Worm (Caenorhabditis elegans) whole organism, early embryonic: ENCODE data around the gene twk-44.

Source experiments
- B0310.2 ChIP-seq: sonication (generic microtip); optimal IDR thresholded peaks from 2 replicates; lab custom pipeline; 2016; ENCODE audit warnings: mild to moderate bottlenecking, missing genetic modification characterization, missing compliant biosample characterization
- F13C5.2 ChIP-seq: sonication (generic microtip); optimal IDR thresholded peaks from 2 replicates; lab custom pipeline; 2017; ENCODE audit warnings: mild to moderate bottlenecking, missing genetic modification characterization, inconsistent platforms, missing compliant biosample characterization
- aly-1 ChIP-seq: sonication (generic microtip); optimal IDR thresholded peaks from 2 replicates; lab custom pipeline; 2016; ENCODE audit warnings: missing genetic modification characterization, missing compliant biosample characterization
- ama-1 ChIP-seq: fragments of 150-350 bp; optimal IDR thresholded peaks from 2 replicates; lab custom pipeline; 2014
- ceh-13 ChIP-seq: fragments of 200-800 bp; sonication (Bioruptor generic); optimal IDR thresholded peaks from 2 replicates; lab custom pipeline; 2018; ENCODE audit warnings: mild to moderate bottlenecking, missing genetic modification characterization, missing compliant biosample characterization
- ceh-36 ChIP-seq: sonication (generic microtip); optimal IDR thresholded peaks from 2 replicates; lab custom pipeline; 2016; ENCODE audit warnings: missing genetic modification characterization, inconsistent platforms, missing compliant biosample characterization
- ets-7 ChIP-seq: sonication (generic microtip); optimal IDR thresholded peaks from 2 replicates; lab custom pipeline; 2016; ENCODE audit warnings: missing genotype, missing genetic modification characterization, missing compliant biosample characterization
- flt-1 ChIP-seq: fragments of 200-800 bp; sonication (Bioruptor generic); IDR thresholded peaks from 2 replicates; pipeline ENCODE4 v1.3.6; 2022; ENCODE audit warnings: missing genetic modification characterization, missing compliant biosample characterization
- hmbx-1 ChIP-seq: sonication (generic microtip); optimal IDR thresholded peaks from 2 replicates; lab custom pipeline; 2016; ENCODE audit warnings: mild to moderate bottlenecking, missing genetic modification characterization, missing compliant biosample characterization
- hmg-4 ChIP-seq: fragments of 200-800 bp; sonication (Bioruptor generic); optimal IDR thresholded peaks from 2 replicates; lab custom pipeline; 2018; ENCODE audit warnings: mild to moderate bottlenecking, missing genetic modification characterization, missing compliant biosample characterization
- hnd-1 ChIP-seq: sonication (generic microtip); optimal IDR thresholded peaks from 2 replicates; lab custom pipeline; 2016; ENCODE audit warnings: missing genetic modification characterization, missing compliant biosample characterization
- pes-1 ChIP-seq: fragments of 200-800 bp; sonication (Bioruptor generic); IDR thresholded peaks from 2 replicates; pipeline ENCODE4 v1.3.6; 2022; ENCODE audit warnings: missing genetic modification reagents, missing genetic modification characterization, missing compliant biosample characterization
- scrt-1 ChIP-seq: fragments of 200-800 bp; sonication (Bioruptor generic); IDR thresholded peaks from 2 replicates; pipeline ENCODE4 v1.3.6; 2022; ENCODE audit warnings: missing genetic modification characterization, missing compliant biosample characterization
- sea-1 ChIP-seq: fragments of 200-800 bp; sonication (Bioruptor generic); conservative IDR thresholded peaks from 2 replicates; pipeline ENCODE4 v1.3.6; 2022; ENCODE audit warnings: missing genetic modification characterization, missing compliant biosample characterization
- tbx-11 ChIP-seq: fragments of 200-800 bp; sonication (Bioruptor generic); IDR thresholded peaks from 2 replicates; pipeline ENCODE4 v1.3.6; 2022; ENCODE audit warnings: missing genetic modification characterization, missing compliant biosample characterization
- tbx-37 ChIP-seq: fragments of 200-800 bp; sonication (Bioruptor generic); conservative IDR thresholded peaks from 2 replicates; pipeline ENCODE4 v1.3.6; 2022; ENCODE audit warnings: missing genetic modification reagents, missing genetic modification characterization, missing compliant biosample characterization
- tra-4 ChIP-seq: sonication (generic microtip); optimal IDR thresholded peaks from 2 replicates; lab custom pipeline; 2017; ENCODE audit warnings: missing genetic modification characterization, missing compliant biosample characterization

The twk-44 gene

ce11 chrX:11606815-11607499, 20.0 kb downstream of the twk-44 start:
- TF ChIP-seq ama-1 (lab: Kevin White, UChicago): no peak

DNA sequence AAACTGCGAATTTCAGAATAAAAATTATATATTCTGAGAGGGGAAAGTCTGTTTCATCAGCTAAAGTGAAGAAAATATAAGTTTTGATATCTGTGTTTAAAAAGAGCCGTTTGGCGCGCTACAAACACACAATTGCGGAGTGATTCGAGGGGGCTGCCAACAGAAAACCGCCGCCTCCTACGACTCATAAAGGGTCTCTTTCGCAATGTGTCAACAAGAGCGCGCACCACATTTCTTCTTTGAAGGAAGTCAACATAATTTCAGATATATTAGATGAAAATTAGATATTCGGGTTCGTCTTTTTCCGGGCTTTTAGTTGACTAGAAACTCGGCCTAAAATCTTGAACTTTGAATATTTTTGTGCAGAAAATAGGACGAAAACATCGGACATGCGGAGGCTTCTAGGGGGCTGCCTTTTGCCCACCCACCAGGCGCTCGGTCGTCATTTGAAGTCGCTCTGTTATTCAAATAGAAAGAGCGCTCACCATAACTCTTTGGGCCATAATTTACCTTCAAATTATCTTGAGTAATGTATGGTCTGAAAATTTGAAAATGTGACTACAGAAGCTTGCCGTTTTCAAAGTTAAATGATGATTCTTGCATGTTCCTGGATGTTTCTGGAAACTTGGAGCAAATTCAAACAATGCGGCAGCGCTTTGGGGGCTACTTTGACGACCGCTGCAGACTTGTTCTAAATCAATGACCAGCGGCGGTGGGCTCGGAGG, 21.0 kb downstream of the twk-44 start:
- peak; percentile 54 for TF ChIP-seq ets-7 (tag; lab: Kevin White, UChicago)
- peak; percentile 64 for TF ChIP-seq flt-1
- TF ChIP-seq ceh-13 (GFP tag; lab: Kevin White, UChicago): peak; percentile 63
- peak; percentile 92 for TF ChIP-seq ceh-36 (tag; lab: Kevin White, UChicago)
- TF ChIP-seq hnd-1 (tag; lab: Kevin White, UChicago): peak; percentile 82
- TF ChIP-seq pes-1 (GFP tag; lab: Robert Waterston, UW): peak; percentile 83
- TF ChIP-seq scrt-1 (GFP tag; lab: Robert Waterston, UW): peak; percentile 79
- peak; percentile 98 for TF ChIP-seq B0310.2 (tag; lab: Kevin White, UChicago)
- TF ChIP-seq hmbx-1 (tag; lab: Kevin White, UChicago): peak; percentile 95
- TF ChIP-seq ama-1 (lab: Kevin White, UChicago): no peak
- peak; percentile 58 for TF ChIP-seq aly-1
- TF ChIP-seq tbx-11 (GFP tag; lab: Robert Waterston, UW): peak; percentile 61; the same call in 1 of the 2 replicates
- peak; percentile 87 for TF ChIP-seq sea-1 (GFP tag; lab: Robert Waterston, UW)
- peak; percentile 92 for TF ChIP-seq hmg-4 (GFP tag; lab: Kevin White, UChicago)
- TF ChIP-seq F13C5.2 (tag; lab: Kevin White, UChicago): peak; percentile 100
- TF ChIP-seq tbx-37 (GFP tag; lab: Robert Waterston, UW): no peak
- TF ChIP-seq tra-4: peak; percentile 98

DNA sequence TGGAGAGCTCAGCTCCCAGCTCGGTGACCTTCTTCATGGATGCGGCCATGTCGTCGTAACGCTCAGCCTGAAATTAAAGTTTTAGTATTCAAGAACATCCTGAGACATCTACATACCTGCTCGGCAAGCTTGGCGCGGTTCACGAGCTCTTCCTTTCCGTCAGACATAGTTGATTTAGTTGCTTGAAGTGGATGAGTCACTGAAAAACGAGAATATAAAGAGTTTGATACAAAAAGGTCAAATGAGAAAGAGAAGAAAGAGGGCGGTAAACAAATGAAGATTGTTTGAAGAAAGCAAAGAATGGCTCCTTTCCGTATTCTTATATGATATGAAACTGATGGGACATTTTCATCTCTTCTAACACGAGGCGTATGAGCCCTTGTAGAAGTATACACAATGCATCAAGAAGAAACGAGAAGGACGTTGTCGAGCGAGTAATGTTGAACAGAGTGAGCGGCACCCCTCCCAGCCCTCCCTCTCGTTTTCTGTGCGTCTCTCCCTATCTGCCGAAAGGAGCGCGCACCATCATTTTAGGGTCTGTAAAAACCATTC, 21.6 kb downstream of the twk-44 start, which contains the start of gene ftt-2:
ftt-2 (minus strand) TSS at position 206 of the 552 bp plus-strand sequence.
- TF ChIP-seq flt-1 (no peak), ets-7 (tag; lab: Kevin White, UChicago) (no peak), F13C5.2 (tag; lab: Kevin White, UChicago) (no peak), scrt-1 (GFP tag; lab: Robert Waterston, UW) (no peak), ceh-13 (GFP tag; lab: Kevin White, UChicago) (no peak), sea-1 (GFP tag; lab: Robert Waterston, UW) (no peak), pes-1 (GFP tag; lab: Robert Waterston, UW) (no peak), hnd-1 (tag; lab: Kevin White, UChicago) (no peak), ama-1 (lab: Kevin White, UChicago) (no peak), tbx-37 (GFP tag; lab: Robert Waterston, UW) (no peak), hmbx-1 (tag; lab: Kevin White, UChicago) (no peak)

ce11 chrX:11603234-11604108, 23.4 kb downstream of the twk-44 start:
- TF ChIP-seq F13C5.2 (tag; lab: Kevin White, UChicago): peak; percentile 26
- TF ChIP-seq pes-1 (GFP tag; lab: Robert Waterston, UW): no peak
- no peak for TF ChIP-seq flt-1

ce11 chrX:11600488-11601106, 26.3 kb downstream of the twk-44 start:
- TF ChIP-seq F13C5.2 (tag; lab: Kevin White, UChicago) (no peak), hmg-4 (GFP tag; lab: Kevin White, UChicago) (peak; percentile 75)

ce11 chrX:11598839-11599238, 28.1 kb downstream of the twk-44 start:
- TF ChIP-seq sea-1 (GFP tag; lab: Robert Waterston, UW): no peak
- no peak for TF ChIP-seq hmbx-1 (tag; lab: Kevin White, UChicago)
- no peak for TF ChIP-seq aly-1
- TF ChIP-seq tbx-11 (GFP tag; lab: Robert Waterston, UW): no peak
- TF ChIP-seq hnd-1 (tag; lab: Kevin White, UChicago): no peak
- TF ChIP-seq flt-1: no peak
- TF ChIP-seq tbx-37 (GFP tag; lab: Robert Waterston, UW): no peak
- no peak for TF ChIP-seq B0310.2 (tag; lab: Kevin White, UChicago)
- TF ChIP-seq hmg-4 (GFP tag; lab: Kevin White, UChicago): no peak
- TF ChIP-seq ceh-13 (GFP tag; lab: Kevin White, UChicago): no peak
- no peak for TF ChIP-seq ama-1 (lab: Kevin White, UChicago)
- TF ChIP-seq pes-1 (GFP tag; lab: Robert Waterston, UW): no peak
- TF ChIP-seq scrt-1 (GFP tag; lab: Robert Waterston, UW): no peak
- TF ChIP-seq tra-4: no peak
- TF ChIP-seq F13C5.2 (tag; lab: Kevin White, UChicago): no peak
- TF ChIP-seq ets-7 (tag; lab: Kevin White, UChicago): no peak
- TF ChIP-seq ceh-36 (tag; lab: Kevin White, UChicago): no peak
